Worm (Caenorhabditis elegans): ENCODE measurements around the gene hosl-1.

hosl-1 gene

ce11 chrX:4628817-4629575, 7.9 kb upstream of the hosl-1 start:
- peak; percentile 45 for TF ChIP-seq unc-62 (GFP tag; optimal IDR thresholded peaks at IDR 0.05)
- TF ChIP-seq lin-32 (GFP tag; optimal IDR thresholded peaks at IDR 0.05), result no peak
- TF ChIP-seq hlh-1 (tag; optimal IDR thresholded peaks at IDR 0.05), result peak; percentile 38
- peak; percentile 94 for TF ChIP-seq ces-1 (GFP tag; optimal IDR thresholded peaks at IDR 0.05)

ce11 chrX:4632088-4632487, 4.8 kb upstream of the hosl-1 start, which contains the start of gene slcr-46.1:
Gene slcr-46.1 (plus strand): TSS chrX:4632361.
- TF ChIP-seq mep-1 (tag; optimal IDR thresholded peaks at IDR 0.05) (no peak), bed-3 (GFP tag; optimal IDR thresholded peaks at IDR 0.05) (no peak), sptf-1 (tag; optimal IDR thresholded peaks at IDR 0.05) (no peak), cnd-1 (tag; optimal IDR thresholded peaks at IDR 0.05) (no peak), ceh-43 (GFP tag; optimal IDR thresholded peaks at IDR 0.05) (no peak)

ce11 chrX:4635643-4636042, 1.3 kb upstream of the hosl-1 start:
- TF ChIP-seq zip-8 (tag; optimal IDR thresholded peaks at IDR 0.05) (no peak), nhr-237 (tag; optimal IDR thresholded peaks at IDR 0.05) (no peak), ces-1 (GFP tag; optimal IDR thresholded peaks at IDR 0.05) (peak; percentile 58), unc-120 (tag; optimal IDR thresholded peaks at IDR 0.05; ENCODE audit: poor library complexity, severe bottlenecking) (peak; percentile 44), tbx-8 (GFP tag; optimal IDR thresholded peaks at IDR 0.05) (no peak), blmp-1 (tag; optimal IDR thresholded peaks at IDR 0.05) (no peak), lin-13 (tag; optimal IDR thresholded peaks at IDR 0.05) (no peak), elt-3 (tag; optimal IDR thresholded peaks at IDR 0.05) (peak; percentile 14), unc-39 (tag; optimal IDR thresholded peaks at IDR 0.05) (no peak), cnd-1 (tag; optimal IDR thresholded peaks at IDR 0.05) (peak; percentile 1), unc-62 (GFP tag; optimal IDR thresholded peaks at IDR 0.05) (peak; percentile 60), ceh-39 (tag; optimal IDR thresholded peaks at IDR 0.05) (no peak), nhr-2 (tag; optimal IDR thresholded peaks at IDR 0.05) (no peak), lin-32 (GFP tag; optimal IDR thresholded peaks at IDR 0.05) (no peak), bed-3 (GFP tag; optimal IDR thresholded peaks at IDR 0.05) (no peak), ceh-43 (GFP tag; optimal IDR thresholded peaks at IDR 0.05) (no peak), nhr-28 (tag; optimal IDR thresholded peaks at IDR 0.05) (no peak), mep-1 (tag; optimal IDR thresholded peaks at IDR 0.05) (peak; percentile 37), snpc-4 (tag; optimal IDR thresholded peaks at IDR 0.05) (no peak), mls-2 (tag; optimal IDR thresholded peaks at IDR 0.05) (peak; percentile 37), lsy-2 (tag; optimal IDR thresholded peaks at IDR 0.05) (peak; percentile 53), pha-4 (tag; optimal IDR thresholded peaks at IDR 0.05) (peak; percentile 73), sptf-1 (tag; optimal IDR thresholded peaks at IDR 0.05) (peak; percentile 43), mab-5 (tag; optimal IDR thresholded peaks at IDR 0.05) (no peak)

- TF ChIP-seq nhr-28 (tag; optimal IDR thresholded peaks at IDR 0.05) (no peak), lin-32 (GFP tag; optimal IDR thresholded peaks at IDR 0.05) (no peak), flh-1 (GFP tag; optimal IDR thresholded peaks at IDR 0.05) (no peak), lin-13 (tag; optimal IDR thresholded peaks at IDR 0.05) (no peak), snpc-4 (tag; optimal IDR thresholded peaks at IDR 0.05) (no peak), nhr-76 (tag; optimal IDR thresholded peaks at IDR 0.05) (no peak), elt-3 (tag; optimal IDR thresholded peaks at IDR 0.05) (no peak), sptf-1 (tag; optimal IDR thresholded peaks at IDR 0.05) (no peak), pha-4 (tag; optimal IDR thresholded peaks at IDR 0.05) (no peak), ceh-83 (GFP tag; optimal IDR thresholded peaks at IDR 0.05) (no peak), ces-1 (GFP tag; optimal IDR thresholded peaks at IDR 0.05) (no peak), ceh-43 (GFP tag; optimal IDR thresholded peaks at IDR 0.05) (no peak), zip-8 (tag; optimal IDR thresholded peaks at IDR 0.05) (no peak), elt-1 (tag; optimal IDR thresholded peaks at IDR 0.05; ENCODE audit: borderline replicate concordance, insufficient read depth) (no peak), mep-1 (tag; optimal IDR thresholded peaks at IDR 0.05) (no peak), tbx-8 (GFP tag; optimal IDR thresholded peaks at IDR 0.05) (no peak), blmp-1 (tag; optimal IDR thresholded peaks at IDR 0.05) (no peak)
These were observed 778 bp upstream of the hosl-1 start for ce11 chrX:4636143-4636542.

ce11 chrX:4647104-4647503, 10.2 kb downstream of the hosl-1 start, which contains the start of gene C46C11.4:
Gene C46C11.4 (minus strand): TSS chrX:4647204.
- TF ChIP-seq unc-62 (GFP tag; optimal IDR thresholded peaks at IDR 0.05) (no peak), nhr-2 (tag; optimal IDR thresholded peaks at IDR 0.05) (peak; percentile 8)
